Worm (Caenorhabditis elegans): ENCODE measurements around the gene clhm-1.

Gene clhm-1

DNA sequence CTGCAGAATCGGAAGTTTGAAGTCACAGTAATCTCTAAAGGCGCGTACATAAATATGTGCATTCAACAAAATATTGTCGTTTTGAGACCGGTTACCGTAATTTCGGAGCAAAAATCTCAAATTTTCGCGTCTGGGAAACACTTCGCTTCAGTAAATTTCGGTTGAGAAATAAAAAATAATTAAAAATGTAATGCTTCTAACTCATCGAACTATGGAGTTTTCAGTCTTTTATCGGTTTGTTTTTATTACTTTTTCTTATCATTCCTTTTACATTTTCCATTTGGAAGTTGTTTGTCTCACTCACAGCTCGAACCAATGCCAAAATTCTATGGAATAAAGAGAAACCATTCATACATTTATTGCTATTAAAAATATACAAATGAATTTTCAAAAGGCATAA is 17.4 kb upstream of the clhm-1 start (continued):
- TF ChIP-seq mab-5 (tag; optimal IDR thresholded peaks at IDR 0.05), result peak; percentile 3

DNA sequence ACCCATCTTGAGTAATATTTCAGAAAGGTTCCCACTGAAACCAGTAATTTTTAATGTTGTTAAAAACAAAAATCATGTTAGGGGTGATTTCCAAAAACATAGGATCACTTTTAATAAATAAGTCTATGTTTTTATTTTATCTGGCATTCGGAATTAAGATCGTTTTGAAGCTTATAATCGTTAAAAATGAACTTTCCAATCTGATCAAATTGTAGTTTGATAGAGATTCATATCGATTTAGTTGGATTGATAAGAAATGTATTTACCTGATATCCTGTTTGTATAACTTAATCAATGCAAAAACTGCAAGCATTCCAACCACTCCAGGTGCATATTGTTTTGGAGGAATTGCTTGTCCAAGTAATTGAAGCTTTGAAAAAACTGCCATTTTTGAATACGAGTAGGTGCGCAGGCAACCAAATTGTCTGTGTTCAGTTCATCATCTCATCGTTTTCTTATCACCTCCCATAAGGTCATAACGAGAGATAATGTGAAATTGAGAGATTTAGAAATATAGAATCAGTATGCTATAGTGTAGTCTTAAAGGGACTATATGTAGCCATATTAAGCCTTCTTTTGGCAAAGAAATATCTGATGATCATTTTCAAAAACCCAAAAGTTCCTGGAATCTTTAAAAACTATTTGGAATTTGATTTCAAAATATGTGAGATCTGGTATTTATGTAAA is 16.7 kb upstream of the clhm-1 start, which contains the start of gene pmp-2:
Gene pmp-2 (minus strand): TSS at position 487 of the 687 bp plus-strand sequence.
- peak; percentile 33 for TF ChIP-seq fos-1 (tag; optimal IDR thresholded peaks at IDR 0.05)
- no peak for TF ChIP-seq skn-1 (tag; optimal IDR thresholded peaks at IDR 0.05)
- peak; percentile 5 for TF ChIP-seq nhr-129 (tag; optimal IDR thresholded peaks at IDR 0.05)

DNA sequence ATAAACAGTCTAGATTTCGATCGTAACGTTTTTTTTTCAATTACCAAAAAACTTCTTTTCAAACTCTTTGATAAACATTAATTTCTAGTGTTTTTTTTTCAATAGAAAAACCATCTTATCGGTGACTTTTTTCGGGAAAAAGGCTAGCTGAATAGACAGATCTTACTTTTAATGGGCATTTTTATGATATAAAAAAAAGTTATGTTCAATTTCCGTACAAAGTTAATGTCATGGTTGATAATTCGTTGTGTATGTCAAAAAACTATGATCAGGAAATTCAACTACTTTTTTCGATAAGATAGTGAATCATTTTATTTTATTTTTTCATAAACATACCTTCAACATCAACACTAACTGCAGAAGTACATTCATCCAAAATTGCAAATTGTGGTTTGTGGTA is 13.8 kb upstream of the clhm-1 start:
- TF ChIP-seq fos-1 (tag; optimal IDR thresholded peaks at IDR 0.05) (peak; percentile 24), elt-3 (tag; optimal IDR thresholded peaks at IDR 0.05) (no peak)

DNA sequence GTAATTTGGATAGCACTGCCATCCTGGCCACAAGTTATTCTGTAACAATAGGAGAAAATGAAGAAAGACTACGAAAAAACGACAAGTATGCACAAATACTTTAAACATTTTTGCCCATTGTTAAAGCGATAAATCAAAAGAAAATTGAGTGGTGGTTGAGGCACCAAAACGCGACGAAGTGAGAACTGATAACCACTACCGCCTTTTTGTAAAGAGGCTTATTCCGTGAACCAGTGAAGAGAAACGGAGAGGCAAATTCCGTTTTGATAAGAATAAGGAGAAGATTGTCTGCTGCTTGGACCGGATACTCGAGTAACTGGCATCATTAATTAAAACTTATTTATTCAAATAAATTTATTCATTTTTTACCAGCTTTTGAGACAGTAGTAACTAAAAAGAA is 12.9 kb upstream of the clhm-1 start, which contains the start of gene pmp-1:
Gene pmp-1 (minus strand): TSS at position 39 of the 400 bp plus-strand sequence.
- TF ChIP-seq ceh-82 (tag; optimal IDR thresholded peaks at IDR 0.05) (no peak), fos-1 (tag; optimal IDR thresholded peaks at IDR 0.05) (peak; percentile 77), skn-1 (tag; optimal IDR thresholded peaks at IDR 0.05) (no peak)

DNA sequence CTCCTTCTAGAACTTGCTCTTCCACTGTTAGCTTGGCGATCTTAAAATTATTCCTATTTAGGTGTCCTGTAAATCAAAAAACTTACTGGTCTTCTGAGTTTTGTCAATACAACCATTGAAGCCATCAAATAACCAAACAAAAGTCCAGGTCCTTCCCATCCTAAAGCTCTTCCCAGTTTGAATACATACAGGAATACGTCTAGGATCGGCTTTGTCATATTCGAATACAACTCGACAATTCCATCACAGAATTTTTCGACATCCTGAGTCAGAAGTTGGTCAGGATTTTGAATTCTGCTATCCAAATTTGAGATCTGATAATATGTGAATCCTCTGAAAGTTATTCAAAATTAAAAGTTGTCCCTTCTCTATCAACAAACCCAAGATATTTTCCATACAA is 11.5 kb upstream of the clhm-1 start:
- TF ChIP-seq C34F6.9 (tag; optimal IDR thresholded peaks at IDR 0.05), result no peak
- TF ChIP-seq nhr-6 (tag; optimal IDR thresholded peaks at IDR 0.05), result no peak
- TF ChIP-seq ztf-4 (tag; optimal IDR thresholded peaks at IDR 0.05), result no peak
- no peak for TF ChIP-seq peb-1 (tag; optimal IDR thresholded peaks at IDR 0.05)
- no peak for TF ChIP-seq nhr-11 (tag; optimal IDR thresholded peaks at IDR 0.05)
- TF ChIP-seq ama-1 (optimal IDR thresholded peaks at IDR 0.05), result no peak

DNA sequence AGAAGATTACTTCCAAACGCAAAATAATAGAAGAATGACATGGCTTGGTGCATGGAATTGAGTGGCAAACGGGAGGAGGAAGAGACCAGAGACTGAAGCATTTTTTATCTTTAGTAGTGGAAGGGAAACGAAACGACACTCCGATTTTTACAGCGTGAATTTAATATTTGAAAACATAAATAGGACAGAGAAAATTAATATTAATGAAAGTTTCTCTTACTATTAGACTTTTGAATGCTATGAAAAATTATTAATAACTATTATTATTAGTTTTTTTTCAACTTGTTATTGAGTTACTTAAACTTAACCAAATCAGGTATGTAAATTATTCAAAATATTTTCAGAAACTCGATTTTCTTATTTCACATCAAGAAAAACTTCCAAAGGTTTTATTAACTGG is 9.3 kb upstream of the clhm-1 start, which contains the start of gene C44B7.7:
Gene C44B7.7 (minus strand): TSS at position 101 of the 400 bp plus-strand sequence.
- TF ChIP-seq mdl-1 (tag; optimal IDR thresholded peaks at IDR 0.05) (no peak), unc-55 (GFP tag; optimal IDR thresholded peaks at IDR 0.05) (no peak), crh-2 (tag; optimal IDR thresholded peaks at IDR 0.05) (no peak), skn-1 (tag; optimal IDR thresholded peaks at IDR 0.05) (no peak), Y55F3AM.14 (GFP tag; optimal IDR thresholded peaks at IDR 0.05) (no peak), elt-3 (tag; optimal IDR thresholded peaks at IDR 0.05) (no peak), ceh-16 (tag; optimal IDR thresholded peaks at IDR 0.05) (no peak), lin-11 (tag; optimal IDR thresholded peaks at IDR 0.05) (no peak), nhr-237 (tag; optimal IDR thresholded peaks at IDR 0.05) (no peak)

DNA sequence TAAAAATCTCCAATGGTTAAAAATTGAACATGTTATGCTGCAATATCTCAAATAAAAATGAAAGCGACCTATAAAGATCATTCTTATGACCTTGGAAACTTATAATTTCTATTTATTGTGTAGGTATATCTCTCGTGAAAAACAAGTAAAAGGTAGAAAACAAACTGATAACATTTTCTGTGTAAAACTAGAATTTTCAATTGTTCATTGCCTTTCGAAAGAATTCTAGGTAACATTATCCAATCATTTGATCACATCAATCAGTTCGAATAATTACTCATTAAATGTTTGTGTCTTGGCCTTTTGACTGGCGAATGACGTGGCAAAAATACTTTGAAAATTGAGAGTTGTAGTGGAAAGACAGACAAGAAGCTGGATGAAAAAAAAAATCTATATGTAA is 7.1 kb upstream of the clhm-1 start:
- TF ChIP-seq nhr-12 (tag; optimal IDR thresholded peaks at IDR 0.05), result no peak
- TF ChIP-seq aly-2 (tag; optimal IDR thresholded peaks at IDR 0.05), result no peak
- no peak for TF ChIP-seq nhr-11 (tag; optimal IDR thresholded peaks at IDR 0.05)
- TF ChIP-seq lin-13 (GFP tag; optimal IDR thresholded peaks at IDR 0.05), result no peak
- no peak for TF ChIP-seq nhr-23 (tag; optimal IDR thresholded peaks at IDR 0.05)
- no peak for TF ChIP-seq C34F6.9 (tag; optimal IDR thresholded peaks at IDR 0.05)
- no peak for TF ChIP-seq nhr-21 (tag; optimal IDR thresholded peaks at IDR 0.05)
- peak; percentile 62 for TF ChIP-seq sma-3 (GFP tag; optimal IDR thresholded peaks at IDR 0.05)
- TF ChIP-seq elt-3 (tag; optimal IDR thresholded peaks at IDR 0.05), result no peak
- no peak for TF ChIP-seq mbf-1 (tag; optimal IDR thresholded peaks at IDR 0.05)
- no peak for TF ChIP-seq mab-5 (tag; optimal IDR thresholded peaks at IDR 0.05)
- no peak for TF ChIP-seq mdl-1 (tag; optimal IDR thresholded peaks at IDR 0.05)
- TF ChIP-seq zag-1 (tag; optimal IDR thresholded peaks at IDR 0.05), result no peak
- TF ChIP-seq crh-2 (tag; optimal IDR thresholded peaks at IDR 0.05), result peak; percentile 71
- TF ChIP-seq nhr-6 (tag; optimal IDR thresholded peaks at IDR 0.05), result no peak
- no peak for TF ChIP-seq peb-1 (tag; optimal IDR thresholded peaks at IDR 0.05)
- no peak for TF ChIP-seq skn-1 (tag; optimal IDR thresholded peaks at IDR 0.05)
- TF ChIP-seq alr-1 (tag; optimal IDR thresholded peaks at IDR 0.05), result no peak
- no peak for TF ChIP-seq gmeb-1 (tag; optimal IDR thresholded peaks at IDR 0.05)
- TF ChIP-seq nhr-77 (tag; optimal IDR thresholded peaks at IDR 0.05), result no peak
- peak; percentile 71 for TF ChIP-seq nhr-25 (tag; optimal IDR thresholded peaks at IDR 0.05)
- no peak for TF ChIP-seq nhr-129 (tag; optimal IDR thresholded peaks at IDR 0.05)
- no peak for TF ChIP-seq sma-9 (GFP tag; optimal IDR thresholded peaks at IDR 0.05)
- TF ChIP-seq sma-9 (tag; optimal IDR thresholded peaks at IDR 0.05), result no peak
- TF ChIP-seq elt-1 (tag; optimal IDR thresholded peaks at IDR 0.05), result no peak
- no peak for TF ChIP-seq snpc-4 (tag; optimal IDR thresholded peaks at IDR 0.05)
- TF ChIP-seq nhr-237 (tag; optimal IDR thresholded peaks at IDR 0.05), result no peak
- no peak for TF ChIP-seq nhr-10 (tag; optimal IDR thresholded peaks at IDR 0.05)
- TF ChIP-seq sem-4 (tag; optimal IDR thresholded peaks at IDR 0.05), result no peak
- peak; percentile 58 for TF ChIP-seq blmp-1 (tag; optimal IDR thresholded peaks at IDR 0.05; ENCODE audit: insufficient read depth)
- no peak for TF ChIP-seq ceh-16 (tag; optimal IDR thresholded peaks at IDR 0.05)
- no peak for TF ChIP-seq dmd-4 (tag; optimal IDR thresholded peaks at IDR 0.05)

Measured in whole organism, L2 larva.